Worm (Caenorhabditis elegans) whole organism, early embryonic: ENCODE data around the gene ace-1.

Experiments
- aly-1 ChIP-seq: sonication (generic microtip); optimal IDR thresholded peaks from 2 replicates; lab custom pipeline; 2016; ENCODE audit warnings: missing genetic modification characterization, missing compliant biosample characterization
- ama-1 ChIP-seq: fragments of 150-350 bp; optimal IDR thresholded peaks from 2 replicates; lab custom pipeline; 2014
- hmg-4 ChIP-seq: fragments of 200-800 bp; sonication (Bioruptor generic); optimal IDR thresholded peaks from 2 replicates; lab custom pipeline; 2018; ENCODE audit warnings: mild to moderate bottlenecking, missing genetic modification characterization, missing compliant biosample characterization
- hnd-1 ChIP-seq: sonication (generic microtip); optimal IDR thresholded peaks from 2 replicates; lab custom pipeline; 2016; ENCODE audit warnings: missing genetic modification characterization, missing compliant biosample characterization
- pes-1 ChIP-seq: fragments of 200-800 bp; sonication (Bioruptor generic); IDR thresholded peaks from 2 replicates; pipeline ENCODE4 v1.3.6; 2022; ENCODE audit warnings: missing genetic modification reagents, missing genetic modification characterization, missing compliant biosample characterization
- tbx-11 ChIP-seq: fragments of 200-800 bp; sonication (Bioruptor generic); IDR thresholded peaks from 2 replicates; pipeline ENCODE4 v1.3.6; 2022; ENCODE audit warnings: missing genetic modification characterization, missing compliant biosample characterization

- TF ChIP-seq pes-1 (GFP tag; lab: Robert Waterston, UW) = no peak
- TF ChIP-seq ama-1 (lab: Kevin White, UChicago) = no peak
- TF ChIP-seq aly-1 (tag; lab: Kevin White, UChicago) = no peak
- TF ChIP-seq hmg-4 (GFP tag; lab: Kevin White, UChicago) = no peak
- TF ChIP-seq tbx-11 (GFP tag; lab: Robert Waterston, UW) = no peak
- no peak for TF ChIP-seq hnd-1 (tag; lab: Kevin White, UChicago)
Measured at ce11 chrX:16416790-16417330, 49.8 kb downstream of the ace-1 start, which contains the start of gene eat-17.
